Worm (Caenorhabditis elegans) whole organism, L1 larva: ENCODE data around the gene Y111B2A.12.

Experiments
- C04F5.9 ChIP-seq: sonication (generic microtip); optimal IDR thresholded peaks from 2 replicates; lab custom pipeline; 2016; ENCODE audit warnings: missing genetic modification characterization, missing compliant biosample characterization
- C16A3.4 ChIP-seq: fragments of 150-350 bp; optimal IDR thresholded peaks from 2 replicates; lab custom pipeline; 2014; ENCODE audit warnings: missing biosample characterization, missing genetic modification characterization
- aha-1 ChIP-seq: fragments of 150-350 bp; optimal IDR thresholded peaks from 2 replicates; lab custom pipeline; 2014; ENCODE audit warnings: missing biosample characterization, missing genetic modification characterization
- alr-1 ChIP-seq: fragments of 200-800 bp; sonication (Bioruptor generic); optimal IDR thresholded peaks from 2 replicates; lab custom pipeline; 2018; ENCODE audit warnings: borderline replicate concordance, mild to moderate bottlenecking, missing genetic modification characterization, missing compliant biosample characterization
- ceh-8 ChIP-seq: fragments of 200-800 bp; sonication (Bioruptor generic); optimal IDR thresholded peaks from 2 replicates; lab custom pipeline; 2018; ENCODE audit warnings: mild to moderate bottlenecking, missing genetic modification characterization, moderate library complexity, missing compliant biosample characterization
- ceh-82 ChIP-seq, 3 experiments: fragments of 150-350 bp in 1 of 3; sonication (generic microtip) in 2 of 3; optimal IDR thresholded peaks; 2 replicates each; lab custom pipeline; 2014 to 2017; ENCODE audit warnings: missing biosample characterization in 3 of 3, missing genetic modification characterization in 3 of 3
- dsc-1 ChIP-seq: sonication (generic microtip); optimal IDR thresholded peaks from 2 replicates; lab custom pipeline; 2016; ENCODE audit warnings: mild to moderate bottlenecking, missing genetic modification characterization, missing compliant biosample characterization
- egl-27 ChIP-seq, 2 experiments: fragments of 150-350 bp in 1 of 2; sonication (generic microtip); optimal IDR thresholded peaks; 3 replicates each; lab custom pipeline; 2017 to 2018; ENCODE audit warnings: missing biosample characterization in 2 of 2, missing genetic modification characterization in 2 of 2, missing genetic modification reagents in 2 of 2
- elt-3 ChIP-seq, 6 experiments: fragments of 150-350 bp in 1 of 6; sonication (generic microtip); optimal IDR thresholded peaks; 2 replicates each; lab custom pipeline; 2017 to 2018; ENCODE audit warnings: missing biosample characterization in 6 of 6, missing genetic modification characterization in 6 of 6, inconsistent platforms in 1 of 6
- ets-5 ChIP-seq: fragments of 200-800 bp; sonication (Bioruptor generic); IDR thresholded peaks from 2 replicates; pipeline ENCODE4 v1.3.6; 2022; ENCODE audit warnings: missing genetic modification characterization, missing compliant biosample characterization
- fkh-10 ChIP-seq: sonication (generic microtip); optimal IDR thresholded peaks from 2 replicates; lab custom pipeline; 2017; ENCODE audit warnings: missing biosample characterization, missing genetic modification reagents, missing genetic modification characterization
- fkh-4 ChIP-seq: sonication (generic microtip); optimal IDR thresholded peaks from 2 replicates; lab custom pipeline; 2016; ENCODE audit warnings: missing compliant biosample characterization, missing genetic modification characterization, borderline replicate concordance
- fkh-8 ChIP-seq: sonication (generic microtip); optimal IDR thresholded peaks from 2 replicates; lab custom pipeline; 2016; ENCODE audit warnings: mild to moderate bottlenecking, missing genetic modification characterization, missing compliant biosample characterization
- hlh-4 ChIP-seq: sonication (generic microtip); optimal IDR thresholded peaks from 2 replicates; lab custom pipeline; 2016; ENCODE audit warnings: mild to moderate bottlenecking, missing genetic modification characterization, missing compliant biosample characterization
- irx-1 ChIP-seq: sonication (generic microtip); optimal IDR thresholded peaks from 2 replicates; lab custom pipeline; 2016; ENCODE audit warnings: missing genetic modification characterization, missing compliant biosample characterization
- jun-1 ChIP-seq: fragments of 150-350 bp; optimal IDR thresholded peaks from 2 replicates; lab custom pipeline; 2014; ENCODE audit warnings: missing biosample characterization, missing genetic modification reagents, missing genetic modification characterization
- lin-13 ChIP-seq: fragments of 150-350 bp; optimal IDR thresholded peaks from 2 replicates; lab custom pipeline; 2014; ENCODE audit warnings: missing biosample characterization, missing genetic modification reagents, missing genetic modification characterization
- lin-14 ChIP-seq: fragments of 200-800 bp; sonication (Bioruptor generic); optimal IDR thresholded peaks from 2 replicates; lab custom pipeline; 2018; ENCODE audit warnings: mild to moderate bottlenecking, missing genetic modification characterization, moderate library complexity, missing compliant biosample characterization
- lir-3 ChIP-seq: sonication (generic microtip); optimal IDR thresholded peaks from 2 replicates; lab custom pipeline; 2016; ENCODE audit warnings: mild to moderate bottlenecking, missing genetic modification characterization, moderate library complexity, missing compliant biosample characterization; ENCODE audit not compliant: poor library complexity
- lsy-2 ChIP-seq, 2 experiments: fragments of 150-350 bp; optimal IDR thresholded peaks; 2 replicates each; lab custom pipeline; 2014; ENCODE audit warnings: missing biosample characterization in 2 of 2, missing genetic modification characterization in 2 of 2
- mep-1 ChIP-seq: fragments of 150-350 bp; optimal IDR thresholded peaks from 2 replicates; lab custom pipeline; 2014; ENCODE audit warnings: missing biosample characterization, missing genetic modification characterization
- nhr-12 ChIP-seq: sonication (generic microtip); optimal IDR thresholded peaks from 2 replicates; lab custom pipeline; 2017; ENCODE audit warnings: missing biosample characterization, missing genetic modification characterization
- nhr-19 ChIP-seq: fragments of 200-800 bp; sonication (Bioruptor generic); conservative IDR thresholded peaks from 2 replicates; pipeline ENCODE4 v1.3.6; 2022; ENCODE audit warnings: missing genetic modification characterization, missing compliant biosample characterization
- nhr-20 ChIP-seq: sonication (generic microtip); optimal IDR thresholded peaks from 2 replicates; lab custom pipeline; 2016; ENCODE audit warnings: mild to moderate bottlenecking, missing genetic modification characterization, missing compliant biosample characterization
- nhr-237 ChIP-seq: fragments of 150-350 bp; optimal IDR thresholded peaks from 2 replicates; lab custom pipeline; 2014; ENCODE audit warnings: missing biosample characterization, missing genetic modification characterization
- nhr-47 ChIP-seq: sonication (generic microtip); optimal IDR thresholded peaks from 2 replicates; lab custom pipeline; 2016; ENCODE audit warnings: mild to moderate bottlenecking, missing genetic modification characterization, moderate library complexity, missing compliant biosample characterization
- nhr-71 ChIP-seq: sonication (generic microtip); optimal IDR thresholded peaks from 2 replicates; lab custom pipeline; 2016; ENCODE audit warnings: mild to moderate bottlenecking, missing genetic modification characterization, moderate library complexity, missing compliant biosample characterization
- nhr-76 ChIP-seq: sonication (generic microtip); optimal IDR thresholded peaks from 2 replicates; lab custom pipeline; 2017; ENCODE audit warnings: missing biosample characterization, missing genetic modification characterization
- nhr-77 ChIP-seq: fragments of 150-350 bp; optimal IDR thresholded peaks from 2 replicates; lab custom pipeline; 2014; ENCODE audit warnings: missing biosample characterization, missing genetic modification characterization
- nhr-84 ChIP-seq: sonication (generic microtip); optimal IDR thresholded peaks from 2 replicates; lab custom pipeline; 2017; ENCODE audit warnings: missing biosample characterization, missing genetic modification characterization
- nhr-85 ChIP-seq: sonication (generic microtip); peaks from one replicate; lab custom pipeline; 2016; ENCODE audit warnings: missing genetic modification characterization, inconsistent platforms, missing compliant biosample characterization
- nhr-90 ChIP-seq: sonication (generic microtip); optimal IDR thresholded peaks from 2 replicates; lab custom pipeline; 2016; ENCODE audit warnings: mild to moderate bottlenecking, missing genetic modification characterization, missing compliant biosample characterization; ENCODE audit not compliant: poor library complexity
- pax-3 ChIP-seq: fragments of 200-800 bp; sonication (Bioruptor generic); optimal IDR thresholded peaks from 2 replicates; lab custom pipeline; 2018; ENCODE audit warnings: mild to moderate bottlenecking, missing genetic modification characterization, moderate library complexity, missing compliant biosample characterization
- pqm-1 ChIP-seq: sonication (generic microtip); optimal IDR thresholded peaks from 3 replicates; lab custom pipeline; 2017; ENCODE audit warnings: missing biosample characterization, missing genetic modification characterization
- snu-23 ChIP-seq: sonication (generic microtip); optimal IDR thresholded peaks from 2 replicates; lab custom pipeline; 2016; ENCODE audit warnings: missing genetic modification characterization, missing compliant biosample characterization
- sox-4 ChIP-seq: sonication (generic microtip); optimal IDR thresholded peaks from 2 replicates; lab custom pipeline; 2016; ENCODE audit warnings: missing genetic modification characterization, missing compliant biosample characterization
- sptf-1 ChIP-seq: fragments of 150-350 bp; optimal IDR thresholded peaks from 2 replicates; lab custom pipeline; 2014; ENCODE audit warnings: missing biosample characterization, missing genetic modification characterization
- sup-37 ChIP-seq: fragments of 200-800 bp; sonication (Bioruptor generic); optimal IDR thresholded peaks from 2 replicates; lab custom pipeline; 2018; ENCODE audit warnings: mild to moderate bottlenecking, missing genetic modification characterization, missing compliant biosample characterization
- swsn-7 ChIP-seq: sonication (generic microtip); optimal IDR thresholded peaks from 2 replicates; lab custom pipeline; 2016; ENCODE audit warnings: missing genetic modification characterization, missing compliant biosample characterization
- tbx-2 ChIP-seq: sonication (generic microtip); optimal IDR thresholded peaks from 2 replicates; lab custom pipeline; 2016; ENCODE audit warnings: missing genetic modification characterization, missing compliant biosample characterization
- unc-130 ChIP-seq: fragments of 150-350 bp; optimal IDR thresholded peaks from 2 replicates; lab custom pipeline; 2017; ENCODE audit warnings: missing biosample characterization, missing genetic modification characterization, inconsistent platforms
- unc-30 ChIP-seq: sonication (generic microtip); optimal IDR thresholded peaks from 2 replicates; lab custom pipeline; 2017; ENCODE audit warnings: missing biosample characterization, missing genetic modification characterization
- unc-62 ChIP-seq: fragments of 150-350 bp; optimal IDR thresholded peaks from 2 replicates; lab custom pipeline; 2014; ENCODE audit warnings: missing biosample characterization, missing genetic modification reagents, missing genetic modification characterization
- unc-86 ChIP-seq: sonication (generic microtip); optimal IDR thresholded peaks from 2 replicates; lab custom pipeline; 2016; ENCODE audit warnings: missing genetic modification characterization, missing compliant biosample characterization
- unc-98 ChIP-seq: fragments of 200-800 bp; sonication (Bioruptor generic); IDR thresholded peaks from 2 replicates; pipeline ENCODE4 v1.3.6; 2022; ENCODE audit warnings: missing genetic modification characterization, missing compliant biosample characterization
- vab-15 ChIP-seq: sonication (generic microtip); optimal IDR thresholded peaks from 2 replicates; lab custom pipeline; 2017; ENCODE audit warnings: missing genotype, mild to moderate bottlenecking, missing genetic modification characterization, missing compliant biosample characterization
- xbp-1 ChIP-seq: sonication (generic microtip); optimal IDR thresholded peaks from 2 replicates; lab custom pipeline; 2016; ENCODE audit warnings: missing genetic modification characterization, missing compliant biosample characterization
- zip-4 ChIP-seq: fragments of 200-800 bp; sonication (Bioruptor generic); optimal IDR thresholded peaks from 2 replicates; lab custom pipeline; 2018; ENCODE audit warnings: mild to moderate bottlenecking, missing genetic modification characterization, moderate library complexity, missing compliant biosample characterization
- ztf-4 ChIP-seq: fragments of 150-350 bp; optimal IDR thresholded peaks from 2 replicates; lab custom pipeline; 2014; ENCODE audit warnings: missing biosample characterization, missing genetic modification characterization

The Y111B2A.12 gene

DNA sequence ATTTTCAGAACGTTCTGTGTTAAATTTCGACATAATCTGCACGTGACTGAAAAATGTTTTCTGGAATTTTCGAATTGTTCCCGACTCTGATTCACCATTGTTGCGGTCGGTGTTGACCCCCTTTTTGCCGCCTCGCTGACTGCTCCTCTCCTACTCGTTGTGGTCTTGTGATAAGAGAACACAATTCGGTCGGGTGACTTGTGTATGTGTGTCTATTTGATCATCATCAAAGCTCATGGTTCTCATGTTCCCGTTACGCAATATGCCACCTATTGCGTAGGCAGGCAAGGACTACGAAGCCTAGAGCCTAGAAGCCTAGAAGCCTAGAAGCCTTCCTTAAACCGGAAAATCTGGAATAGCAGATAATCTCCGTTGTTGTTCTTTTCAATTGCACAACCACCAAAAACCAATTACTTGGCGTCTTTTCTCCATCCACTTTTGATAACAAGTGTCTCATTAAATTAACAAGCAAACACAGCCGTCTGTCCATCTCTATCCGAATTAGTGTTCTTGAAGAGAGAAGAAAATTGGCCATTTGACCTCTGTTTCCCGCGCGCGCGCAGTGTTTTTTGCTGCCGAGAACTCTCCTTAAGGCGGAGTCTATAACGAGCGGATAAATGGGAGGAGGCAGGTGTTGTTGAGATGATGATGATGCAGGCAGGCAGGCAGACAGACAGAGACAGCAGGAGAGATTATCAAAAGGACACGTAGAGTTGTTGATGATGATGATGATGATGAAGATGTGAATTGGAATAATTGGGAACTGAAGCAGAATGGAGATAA lies 5.8 kb downstream of the Y111B2A.12 start (continued):
- TF ChIP-seq lin-13 (GFP tag; lab: Kevin White, UChicago): peak; percentile 55
- TF ChIP-seq swsn-7 (tag; lab: Kevin White, UChicago): peak; percentile 34
- TF ChIP-seq nhr-77: peak; percentile 48
- TF ChIP-seq nhr-12 (tag; lab: Kevin White, UChicago): no peak
- TF ChIP-seq unc-130: peak; percentile 68
- no peak for TF ChIP-seq sox-4 (tag; lab: Kevin White, UChicago)
- TF ChIP-seq sup-37 (GFP tag; lab: Kevin White, UChicago): peak; percentile 1
- TF ChIP-seq C16A3.4 (tag; lab: Kevin White, UChicago): peak; percentile 23
- TF ChIP-seq nhr-90 (tag; lab: Kevin White, UChicago): peak; percentile 54
- no peak for TF ChIP-seq unc-62 (GFP tag; lab: Kevin White, UChicago)
- peak; percentile 76 for TF ChIP-seq jun-1 (tag; lab: Kevin White, UChicago)
- TF ChIP-seq ets-5: no peak
- TF ChIP-seq fkh-4 (tag; lab: Kevin White, UChicago): no peak
- no peak for TF ChIP-seq nhr-76 (tag; lab: Kevin White, UChicago)
- no peak for TF ChIP-seq vab-15 (tag; lab: Kevin White, UChicago)
- TF ChIP-seq sptf-1 (tag; lab: Kevin White, UChicago): no peak
- no peak for TF ChIP-seq alr-1 (tag; lab: Kevin White, UChicago)
- peak; percentile 53 for TF ChIP-seq snu-23 (GFP tag; lab: Kevin White, UChicago)
- TF ChIP-seq ceh-82 (tag; optimal IDR thresholded peaks at IDR 0.05; lab: Kevin White, UChicago): peak in 1 of 3 experiments; percentile 36
- TF ChIP-seq lsy-2 (tag; optimal IDR thresholded peaks at IDR 0.05; lab: Kevin White, UChicago): peak; percentile 37 to 41
- TF ChIP-seq aha-1: no peak
- TF ChIP-seq lir-3 (tag; lab: Kevin White, UChicago): no peak
- TF ChIP-seq pqm-1 (tag; lab: Kevin White, UChicago): no peak
- peak; percentile 35 for TF ChIP-seq nhr-47
- TF ChIP-seq egl-27 (tag; optimal IDR thresholded peaks at IDR 0.05; lab: Kevin White, UChicago): no peak
- peak; percentile 64 for TF ChIP-seq nhr-19 (GFP tag; lab: Robert Waterston, UW)
- no peak for TF ChIP-seq unc-86 (tag; lab: Kevin White, UChicago)
- peak; percentile 47 for TF ChIP-seq mep-1 (tag; lab: Kevin White, UChicago)
- TF ChIP-seq nhr-84 (tag; lab: Kevin White, UChicago): no peak
- TF ChIP-seq zip-4 (GFP tag; lab: Kevin White, UChicago): no peak
- peak; percentile 51 for TF ChIP-seq irx-1 (tag; lab: Kevin White, UChicago)
- no peak for TF ChIP-seq nhr-237 (tag; lab: Kevin White, UChicago)
- TF ChIP-seq unc-30 (tag; lab: Kevin White, UChicago): no peak
- TF ChIP-seq, all 84 proteins: peak for 38

DNA sequence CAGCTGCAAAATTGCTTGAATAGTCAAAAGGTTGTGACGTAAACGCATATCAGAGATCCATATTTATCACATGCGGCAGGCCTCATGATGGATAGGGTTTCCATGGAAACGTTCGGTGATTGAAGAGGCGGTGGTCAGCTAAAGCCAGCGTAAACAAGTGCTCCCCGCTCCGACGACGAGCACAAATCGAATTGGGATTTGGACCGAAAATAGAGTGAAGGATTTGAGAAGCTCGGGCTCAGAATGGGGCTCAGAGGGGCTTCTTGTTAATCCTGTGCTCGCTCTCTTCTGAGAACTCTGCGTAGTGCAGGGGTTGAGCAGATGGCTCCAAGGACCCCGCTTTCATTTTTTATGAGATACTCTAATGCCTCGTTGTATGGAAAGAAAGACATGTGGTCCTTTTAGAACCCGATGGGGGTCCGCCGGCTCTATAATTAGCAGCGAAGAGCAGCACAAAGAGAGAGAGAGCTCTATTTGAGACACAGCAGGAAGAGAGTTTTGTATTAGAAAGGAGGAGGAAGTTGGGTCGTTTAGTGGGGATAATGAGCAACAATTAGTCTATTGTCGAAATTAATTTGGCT lies 6.9 kb downstream of the Y111B2A.12 start:
- no peak for TF ChIP-seq C04F5.9 (tag; lab: Kevin White, UChicago)
- TF ChIP-seq irx-1 (tag; lab: Kevin White, UChicago): peak; percentile 1
- TF ChIP-seq hlh-4 (tag; lab: Kevin White, UChicago): peak; percentile 57
- TF ChIP-seq lin-14 (GFP tag; lab: Kevin White, UChicago): peak; percentile 29
- no peak for TF ChIP-seq nhr-12 (tag; lab: Kevin White, UChicago)
- TF ChIP-seq fkh-8 (tag; lab: Kevin White, UChicago): peak; percentile 95
- no peak for TF ChIP-seq fkh-10 (GFP tag; lab: Kevin White, UChicago)
- TF ChIP-seq sox-4 (tag; lab: Kevin White, UChicago): peak; percentile 82
- peak; percentile 24 for TF ChIP-seq mep-1 (tag; lab: Kevin White, UChicago)
- peak; percentile 40 for TF ChIP-seq swsn-7 (tag; lab: Kevin White, UChicago)
- peak; percentile 35 for TF ChIP-seq nhr-20
- peak; percentile 29 for TF ChIP-seq jun-1 (tag; lab: Kevin White, UChicago)
- peak; percentile 57 for TF ChIP-seq ceh-8 (GFP tag; lab: Kevin White, UChicago)
- TF ChIP-seq C16A3.4 (tag; lab: Kevin White, UChicago): no peak
- peak; percentile 0 for TF ChIP-seq nhr-77
- no peak for TF ChIP-seq unc-98 (GFP tag; lab: Robert Waterston, UW)
- peak; percentile 5 for TF ChIP-seq xbp-1 (tag; lab: Kevin White, UChicago)
- no peak for TF ChIP-seq tbx-2
- peak; percentile 92 for TF ChIP-seq dsc-1 (tag; lab: Kevin White, UChicago)
- no peak for TF ChIP-seq nhr-85 (tag; lab: Kevin White, UChicago)
- no peak for TF ChIP-seq elt-3 (tag; optimal IDR thresholded peaks at IDR 0.05; lab: Kevin White, UChicago)
- peak; percentile 79 for TF ChIP-seq pax-3 (tag; lab: Kevin White, UChicago)
- TF ChIP-seq nhr-47: peak; percentile 82
- TF ChIP-seq ztf-4: peak; percentile 55
- TF ChIP-seq nhr-71 (tag; lab: Kevin White, UChicago): peak; percentile 75
